Fruit fly (Drosophila melanogaster): ENCODE results near the gene COX6AL2.

Gene COX6AL2

DNA sequence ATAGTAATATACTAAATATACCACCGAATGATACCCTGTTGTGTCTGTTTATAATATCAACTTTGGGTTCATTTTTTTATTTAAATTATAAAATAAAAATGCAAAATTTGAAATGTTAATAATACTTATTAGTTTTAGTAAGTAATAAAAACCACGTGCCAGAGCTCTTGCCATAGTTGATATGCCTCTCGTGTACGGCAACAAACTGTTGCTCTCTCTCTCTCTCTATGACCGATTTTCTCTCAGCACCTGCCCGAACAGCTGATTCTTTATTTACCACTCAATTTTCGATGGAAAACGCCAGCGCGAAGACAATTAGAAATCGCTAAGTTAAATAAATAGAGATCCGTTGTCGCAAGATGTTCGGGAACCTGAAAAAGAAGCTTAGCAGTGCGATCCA, 46.4 kb downstream of the COX6AL2 start, which contains the start of gene Dysb (continued):
- peak; percentile 94 for TF ChIP-seq CG15269 (tag; optimal IDR thresholded peaks at IDR 0.05)
- TF ChIP-seq CG3407 (GFP tag; optimal IDR thresholded peaks at IDR 0.05) = peak; percentile 75
- TF ChIP-seq zen2 (GFP tag; IDR thresholded peaks at IDR 0.05; ENCODE audit: partially characterized antibody) = no peak
- peak; percentile 91 for TF ChIP-seq CG5953 (GFP tag; IDR thresholded peaks at IDR 0.05)
- peak; percentile 53 for TF ChIP-seq CG34224 (GFP tag; IDR thresholded peaks at IDR 0.05; ENCODE audit: partially characterized antibody)
- TF ChIP-seq gcm2 (GFP tag; optimal IDR thresholded peaks at IDR 0.05) = peak; percentile 50
- peak; percentile 54 for TF ChIP-seq CG18764 (GFP tag; optimal IDR thresholded peaks at IDR 0.05)
- TF ChIP-seq CG5180 (GFP tag; optimal IDR thresholded peaks at IDR 0.05) = peak; percentile 74
- no peak; the same call in 1 of the 2 replicates for TF ChIP-seq Ptx1 (GFP tag; IDR thresholded peaks at IDR 0.05)
- peak; percentile 47 for TF ChIP-seq ac (GFP tag; optimal IDR thresholded peaks at IDR 0.05)
- TF ChIP-seq Hr39 (optimal IDR thresholded peaks at IDR 0.05) = no peak
- peak; percentile 21 for TF ChIP-seq slou (GFP tag; optimal IDR thresholded peaks at IDR 0.05)
- peak; percentile 88 for TF ChIP-seq grau (tag; optimal IDR thresholded peaks at IDR 0.05)
- peak; percentile 45 for TF ChIP-seq org-1 (GFP tag; optimal IDR thresholded peaks at IDR 0.05)
- TF ChIP-seq CG17385 (GFP tag; optimal IDR thresholded peaks at IDR 0.05) = peak; percentile 88
- TF ChIP-seq CG1647 (GFP tag; optimal IDR thresholded peaks at IDR 0.05) = no peak
- TF ChIP-seq B-H2 (GFP tag; optimal IDR thresholded peaks at IDR 0.05) = peak; percentile 76
- TF ChIP-seq otp (GFP tag; IDR thresholded peaks at IDR 0.05) = peak; percentile 92
- TF ChIP-seq CG9932 (GFP tag; IDR thresholded peaks at IDR 0.05) = peak; percentile 92
- TF ChIP-seq Myb (GFP tag; optimal IDR thresholded peaks at IDR 0.05) = peak; percentile 4
- peak; percentile 61 for TF ChIP-seq HLHmδ (GFP tag; optimal IDR thresholded peaks at IDR 0.05)
- no peak for TF ChIP-seq CG8089 (GFP tag; optimal IDR thresholded peaks at IDR 0.05)
- peak; percentile 88 for TF ChIP-seq CG10267 (tag; optimal IDR thresholded peaks at IDR 0.05)
- no peak for TF ChIP-seq h (optimal IDR thresholded peaks at IDR 0.05)
- TF ChIP-seq Nf-YA (GFP tag; IDR thresholded peaks at IDR 0.05) = peak; percentile 54; the same call in 1 of the 2 replicates
- TF ChIP-seq CG10654 (GFP tag; optimal IDR thresholded peaks at IDR 0.05) = peak; percentile 71
- peak; percentile 47 for TF ChIP-seq CG7271 (tag; optimal IDR thresholded peaks at IDR 0.05)
- no peak for TF ChIP-seq bbx (GFP tag; IDR thresholded peaks at IDR 0.05; ENCODE audit: partially characterized antibody)
- peak; percentile 36 for TF ChIP-seq fu2 (GFP tag; optimal IDR thresholded peaks at IDR 0.05)
- TF ChIP-seq CG6689 (GFP tag; IDR thresholded peaks at IDR 0.05) = peak; percentile 86
- TF ChIP-seq Elba2 (GFP tag; optimal IDR thresholded peaks at IDR 0.05) = peak; percentile 44
- peak; percentile 33 for TF ChIP-seq Ets97D (GFP tag; optimal IDR thresholded peaks at IDR 0.05)
- peak; percentile 72 for TF ChIP-seq trem (tag; optimal IDR thresholded peaks at IDR 0.05)
- peak; percentile 91 for TF ChIP-seq CG11696 (GFP tag; IDR thresholded peaks at IDR 0.05)
- TF ChIP-seq zf30C (GFP tag; optimal IDR thresholded peaks at IDR 0.05) = no peak
- TF ChIP-seq CG42726 (GFP tag; IDR thresholded peaks at IDR 0.05; ENCODE audit: partially characterized antibody) = no peak
- TF ChIP-seq CG3995 (GFP tag; optimal IDR thresholded peaks at IDR 0.05) = no peak
- no peak; the same call in 1 of the 2 replicates for TF ChIP-seq CG9215 (GFP tag; IDR thresholded peaks at IDR 0.05)
- peak; percentile 10; the same call in 1 of the 2 replicates for TF ChIP-seq gt (GFP tag; IDR thresholded peaks at IDR 0.05)
- TF ChIP-seq Xbp1 (GFP tag; optimal IDR thresholded peaks at IDR 0.05) = peak; percentile 89
- TF ChIP-seq Dll (GFP tag; IDR thresholded peaks at IDR 0.05; ENCODE audit: partially characterized antibody) = peak; percentile 60; the same call in 3 of the 4 replicates
- peak; percentile 86 for TF ChIP-seq CG12299 (tag; optimal IDR thresholded peaks at IDR 0.05)
- peak; percentile 76 for TF ChIP-seq nau (GFP tag; optimal IDR thresholded peaks at IDR 0.05)
- no peak for TF ChIP-seq pan (optimal IDR thresholded peaks at IDR 0.05)
- TF ChIP-seq pan (GFP tag; optimal IDR thresholded peaks at IDR 0.05 in 1 of 2, IDR thresholded peaks at IDR 0.05 in 1 of 2) = peak in 1 of 2 experiments; percentile 93
- TF ChIP-seq cato (GFP tag; optimal IDR thresholded peaks at IDR 0.05; ENCODE audit: borderline replicate concordance) = peak; percentile 54
- peak in 1 of 3 experiments; percentile 78 for TF ChIP-seq lola (GFP tag; optimal IDR thresholded peaks at IDR 0.05)
- peak; percentile 84 for TF ChIP-seq lbe (GFP tag; optimal IDR thresholded peaks at IDR 0.05)
- TF ChIP-seq CG8281 (tag; optimal IDR thresholded peaks at IDR 0.05) = peak; percentile 52
- peak; percentile 87 for TF ChIP-seq B-H1 (GFP tag; IDR thresholded peaks at IDR 0.05)
- TF ChIP-seq Bteb2 (GFP tag; optimal IDR thresholded peaks at IDR 0.05) = peak; percentile 56

Data from whole organism, embryonic.